Fruit fly (Drosophila melanogaster): ENCODE data around the gene Vha26.

The Vha26 gene

DNA sequence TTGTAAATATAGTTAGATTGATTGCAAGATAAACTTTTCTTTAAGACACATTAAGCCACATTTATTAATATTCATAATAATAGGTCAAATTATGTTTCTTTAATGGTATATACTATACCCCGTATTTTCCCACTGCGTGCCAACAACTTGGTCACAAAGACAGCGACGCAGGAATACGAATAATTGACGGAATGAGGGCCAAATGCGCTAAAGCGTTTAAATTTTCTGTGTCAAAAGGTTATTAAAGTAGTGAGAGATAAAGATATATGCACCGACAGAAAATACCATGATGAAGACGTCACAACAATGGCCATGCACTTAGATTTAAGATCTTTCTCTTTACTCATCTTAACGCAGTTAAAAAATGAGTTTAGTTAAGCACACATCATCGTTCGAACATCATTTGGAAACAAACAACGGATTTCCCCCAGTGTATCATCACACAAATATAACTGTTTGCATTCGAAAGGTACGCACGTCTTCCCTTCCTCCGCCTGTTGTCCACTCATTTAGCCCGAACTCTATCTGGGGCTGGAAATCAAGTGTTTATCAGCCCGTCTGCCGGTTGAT, 28.9 kb downstream of the Vha26 start (continued):
- TF ChIP-seq bigmax (GFP tag; optimal IDR thresholded peaks at IDR 0.05) (no peak), nmo (GFP tag; optimal IDR thresholded peaks at IDR 0.05) (peak; percentile 76), CG31224 (GFP tag; IDR thresholded peaks at IDR 0.05) (no peak), zen2 (GFP tag; IDR thresholded peaks at IDR 0.05; ENCODE audit: partially characterized antibody) (no peak), usp (GFP tag; optimal IDR thresholded peaks at IDR 0.05) (no peak), CG13287 (GFP tag; IDR thresholded peaks at IDR 0.05; ENCODE audit: partially characterized antibody) (no peak), Hmx (GFP tag; optimal IDR thresholded peaks at IDR 0.05) (peak; percentile 9), yki (optimal IDR thresholded peaks at IDR 0.05) (no peak), br (optimal IDR thresholded peaks at IDR 0.05) (no peak), Fer3 (tag; optimal IDR thresholded peaks at IDR 0.05) (peak; percentile 58), Sry-β (GFP tag; optimal IDR thresholded peaks at IDR 0.05) (no peak), HLH4C (GFP tag; IDR thresholded peaks at IDR 0.05; ENCODE audit: partially characterized antibody) (no peak), CG12299 (tag; optimal IDR thresholded peaks at IDR 0.05) (peak; percentile 22), CG16779 (GFP tag; IDR thresholded peaks at IDR 0.05) (no peak), B-H2 (GFP tag; optimal IDR thresholded peaks at IDR 0.05) (no peak), ro (GFP tag; IDR thresholded peaks at IDR 0.05) (no peak), CG34224 (GFP tag; IDR thresholded peaks at IDR 0.05; ENCODE audit: partially characterized antibody) (no peak), CG8924 (tag; optimal IDR thresholded peaks at IDR 0.05) (peak; percentile 74), Deaf1 (tag; optimal IDR thresholded peaks at IDR 0.05) (peak; percentile 25), CG11560 (tag; IDR thresholded peaks at IDR 0.05) (no peak), Lim3 (GFP tag; IDR thresholded peaks at IDR 0.05) (no peak), so (GFP tag; IDR thresholded peaks at IDR 0.05) (peak; percentile 44; the same call in 1 of the 3 replicates), CG2199 (GFP tag; IDR thresholded peaks at IDR 0.05) (no peak), ab (GFP tag; optimal IDR thresholded peaks at IDR 0.05) (peak; percentile 48), unc-4 (GFP tag; IDR thresholded peaks at IDR 0.05; ENCODE audit: partially characterized antibody) (no peak), ken (GFP tag; IDR thresholded peaks at IDR 0.05) (peak; percentile 65; the same call in 1 of the 3 replicates), pzg (GFP tag; optimal IDR thresholded peaks at IDR 0.05) (no peak), dm (GFP tag; optimal IDR thresholded peaks at IDR 0.05) (peak; percentile 46), CG13123 (GFP tag; optimal IDR thresholded peaks at IDR 0.05) (peak; percentile 2), gcm2 (GFP tag; optimal IDR thresholded peaks at IDR 0.05) (peak; percentile 64), Oaz (GFP tag; IDR thresholded peaks at IDR 0.05) (no peak), Opbp (GFP tag; IDR thresholded peaks at IDR 0.05; ENCODE audit: partially characterized antibody) (no peak), abd-A (tag; optimal IDR thresholded peaks at IDR 0.05) (no peak), Eip74EF (GFP tag; optimal IDR thresholded peaks at IDR 0.05) (peak in 1 of 2 experiments; percentile 65), Bgb (GFP tag; IDR thresholded peaks at IDR 0.05; ENCODE audit: partially characterized antibody) (no peak), maf-S (GFP tag; optimal IDR thresholded peaks at IDR 0.05) (peak; percentile 39), CG12236 (GFP tag; optimal IDR thresholded peaks at IDR 0.05) (peak; percentile 56), CG17612 (GFP tag; IDR thresholded peaks at IDR 0.05) (no peak), CG16815 (GFP tag; optimal IDR thresholded peaks at IDR 0.05) (peak; percentile 44), CG3407 (GFP tag; optimal IDR thresholded peaks at IDR 0.05) (peak; percentile 38), CG15269 (tag; optimal IDR thresholded peaks at IDR 0.05) (peak; percentile 58), pum (GFP tag; optimal IDR thresholded peaks at IDR 0.05) (peak; percentile 65), tll (GFP tag; optimal IDR thresholded peaks at IDR 0.05) (no peak), bab2 (GFP tag; optimal IDR thresholded peaks at IDR 0.05) (peak; percentile 69), Fer2 (tag; optimal IDR thresholded peaks at IDR 0.05) (no peak), CG10654 (GFP tag; optimal IDR thresholded peaks at IDR 0.05) (peak; percentile 40), CG18262 (tag; optimal IDR thresholded peaks at IDR 0.05) (peak; percentile 79), stwl (tag; optimal IDR thresholded peaks at IDR 0.05) (no peak), CG3847 (GFP tag; IDR thresholded peaks at IDR 0.05) (peak; percentile 48; the same call in 1 of the 2 replicates), CG4360 (GFP tag; IDR thresholded peaks at IDR 0.05) (0 out of 2 replicates have a peak, but pooled peaks have one; percentile 24)

Data from whole organism, embryonic.